Fruit fly (Drosophila melanogaster): ENCODE measurements around the gene Gr77a.

Gr77a gene

DNA sequence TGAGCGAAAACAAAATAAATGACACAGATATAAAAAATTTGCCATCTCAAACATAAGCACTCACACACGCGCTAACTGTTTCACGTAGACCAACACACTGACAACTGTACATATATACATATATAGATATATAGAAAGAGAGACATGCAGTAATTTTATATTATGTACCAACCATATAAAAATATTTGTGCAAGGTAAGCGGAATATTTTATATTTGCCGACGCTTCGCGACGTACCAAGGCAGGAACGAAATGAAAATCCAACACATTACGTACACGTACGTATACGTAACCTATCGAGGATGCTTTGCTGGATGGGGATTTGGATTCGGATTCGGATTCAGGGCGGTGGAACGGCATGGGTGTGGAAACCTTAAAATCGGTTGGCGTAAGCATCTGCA lies 9.3 kb upstream of the Gr77a start:
- TF ChIP-seq tj (GFP tag; optimal IDR thresholded peaks at IDR 0.05) (peak; percentile 91), bab1 (GFP tag; optimal IDR thresholded peaks at IDR 0.05) (no peak)

DNA sequence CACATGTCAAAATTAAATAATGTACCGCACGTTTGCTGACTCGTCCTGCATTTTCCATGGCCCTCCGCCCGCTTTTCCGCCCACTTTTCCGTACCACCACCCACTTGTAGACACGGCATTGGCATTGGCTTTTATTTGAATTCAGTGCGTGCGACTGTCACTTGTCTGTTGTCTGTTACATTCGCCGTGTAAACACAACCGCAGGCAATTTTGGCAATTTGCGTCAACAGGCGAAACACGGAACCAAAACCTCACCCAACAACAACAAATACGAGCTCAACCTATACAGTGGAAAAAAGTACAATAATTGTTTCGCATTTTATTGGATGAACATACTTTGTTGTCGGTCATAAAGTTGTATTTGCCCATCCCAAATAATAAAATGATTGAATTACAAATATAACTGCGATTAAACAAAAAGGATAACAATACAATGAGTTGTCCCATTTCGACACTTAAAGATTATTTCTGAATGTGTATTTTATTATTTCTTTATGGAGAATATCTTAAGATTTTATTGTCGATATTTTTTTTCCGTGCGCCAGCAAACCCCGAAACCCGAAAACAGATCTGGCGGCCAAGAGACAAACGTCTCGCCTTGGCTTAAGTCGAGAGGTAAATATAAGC lies 8.2 kb upstream of the Gr77a start:
- TF ChIP-seq Clk (GFP tag; optimal IDR thresholded peaks at IDR 0.05) (no peak), toe (GFP tag; optimal IDR thresholded peaks at IDR 0.05) (no peak), tj (GFP tag; optimal IDR thresholded peaks at IDR 0.05) (no peak), kay (GFP tag; ENCODE audit: borderline replicate concordance) (no peak), CG7045 (GFP tag; optimal IDR thresholded peaks at IDR 0.05) (no peak), ovo (GFP tag; optimal IDR thresholded peaks at IDR 0.05) (no peak), pad (GFP tag; optimal IDR thresholded peaks at IDR 0.05) (no peak)

DNA sequence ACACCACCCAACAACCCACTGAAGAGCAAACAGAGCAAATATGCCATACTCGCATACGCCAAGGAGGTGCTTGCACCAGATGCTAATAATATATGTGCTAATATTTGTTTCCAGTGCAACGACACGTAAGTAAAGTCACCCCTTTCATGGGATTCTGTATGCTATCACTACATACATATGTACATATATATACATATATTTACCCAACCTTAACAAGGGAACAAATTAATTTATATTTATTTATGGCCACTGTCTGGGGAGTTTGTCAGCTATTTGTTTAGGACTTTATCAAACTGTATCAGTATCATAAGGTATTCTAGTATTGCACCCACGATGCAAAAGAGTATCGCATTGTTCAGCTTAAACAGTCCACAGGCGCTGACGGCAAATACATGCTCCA lies 1.9 kb downstream of the Gr77a start:
- TF ChIP-seq CG5204 (GFP tag; optimal IDR thresholded peaks at IDR 0.05) (no peak), CG7045 (GFP tag; optimal IDR thresholded peaks at IDR 0.05) (no peak), Clk (GFP tag; optimal IDR thresholded peaks at IDR 0.05) (no peak), Hr96 (GFP tag; optimal IDR thresholded peaks at IDR 0.05) (no peak), cic (GFP tag; optimal IDR thresholded peaks at IDR 0.05) (no peak), CG11617 (GFP tag; optimal IDR thresholded peaks at IDR 0.05) (no peak), cnc (optimal IDR thresholded peaks at IDR 0.05) (no peak), Mnt (GFP tag; optimal IDR thresholded peaks at IDR 0.05) (no peak), CG1620 (GFP tag; optimal IDR thresholded peaks at IDR 0.05) (no peak), pad (GFP tag; optimal IDR thresholded peaks at IDR 0.05) (no peak), bab1 (GFP tag; optimal IDR thresholded peaks at IDR 0.05) (no peak), toe (GFP tag; optimal IDR thresholded peaks at IDR 0.05) (no peak), tj (GFP tag; optimal IDR thresholded peaks at IDR 0.05) (no peak), CG14711 (tag; optimal IDR thresholded peaks at IDR 0.05) (no peak), CG12768 (GFP tag; optimal IDR thresholded peaks at IDR 0.05) (no peak), CG7101 (tag; optimal IDR thresholded peaks at IDR 0.05) (no peak)

DNA sequence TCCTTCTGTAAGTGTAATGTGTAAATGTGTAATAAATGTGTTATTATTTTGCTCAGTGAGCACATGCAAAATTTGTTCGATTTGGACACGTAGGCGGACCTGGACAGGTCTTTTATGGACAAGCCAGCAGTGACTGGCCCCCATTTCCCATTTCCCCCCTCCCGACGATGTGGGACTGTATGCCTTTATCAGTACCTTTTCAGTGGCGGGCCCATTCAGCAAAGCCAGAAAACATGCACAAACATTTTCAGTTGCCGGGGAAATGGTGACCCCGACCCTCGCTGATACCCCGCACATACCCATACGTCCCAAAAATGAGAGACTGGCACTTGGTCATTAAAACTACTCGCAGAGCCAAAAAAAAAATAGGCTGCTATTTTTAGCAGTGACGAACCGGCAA lies 3.0 kb downstream of the Gr77a start:
- TF ChIP-seq tj (GFP tag; optimal IDR thresholded peaks at IDR 0.05) (no peak), kay (GFP tag; ENCODE audit: borderline replicate concordance) (peak; percentile 65)

DNA sequence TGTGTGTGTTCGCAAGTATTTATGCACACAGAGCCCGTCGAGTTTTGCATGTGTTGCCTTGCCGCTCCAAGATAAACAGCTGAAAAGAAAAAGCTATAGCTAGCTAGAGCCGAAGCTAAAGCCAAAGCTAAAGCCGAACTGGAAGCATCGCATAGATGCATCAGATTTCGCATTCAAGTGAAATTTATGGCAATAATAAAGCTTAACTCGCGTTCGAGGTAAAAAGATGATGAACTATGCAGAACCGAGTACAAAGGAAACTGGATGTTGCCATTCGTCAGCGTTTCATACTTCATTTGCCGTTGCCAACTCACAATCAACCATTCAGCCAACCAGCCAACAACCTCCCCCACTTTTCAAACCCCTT lies 5.0 kb downstream of the Gr77a start:
- TF ChIP-seq CG5204 (GFP tag; optimal IDR thresholded peaks at IDR 0.05) (no peak), CG7101 (tag; optimal IDR thresholded peaks at IDR 0.05) (no peak), tj (GFP tag; optimal IDR thresholded peaks at IDR 0.05) (peak; percentile 94), CG11617 (GFP tag; optimal IDR thresholded peaks at IDR 0.05) (no peak), Hr96 (GFP tag; optimal IDR thresholded peaks at IDR 0.05) (no peak), Clk (GFP tag; optimal IDR thresholded peaks at IDR 0.05) (no peak), bab1 (GFP tag; optimal IDR thresholded peaks at IDR 0.05) (no peak), CG12768 (GFP tag; optimal IDR thresholded peaks at IDR 0.05) (no peak)

DNA sequence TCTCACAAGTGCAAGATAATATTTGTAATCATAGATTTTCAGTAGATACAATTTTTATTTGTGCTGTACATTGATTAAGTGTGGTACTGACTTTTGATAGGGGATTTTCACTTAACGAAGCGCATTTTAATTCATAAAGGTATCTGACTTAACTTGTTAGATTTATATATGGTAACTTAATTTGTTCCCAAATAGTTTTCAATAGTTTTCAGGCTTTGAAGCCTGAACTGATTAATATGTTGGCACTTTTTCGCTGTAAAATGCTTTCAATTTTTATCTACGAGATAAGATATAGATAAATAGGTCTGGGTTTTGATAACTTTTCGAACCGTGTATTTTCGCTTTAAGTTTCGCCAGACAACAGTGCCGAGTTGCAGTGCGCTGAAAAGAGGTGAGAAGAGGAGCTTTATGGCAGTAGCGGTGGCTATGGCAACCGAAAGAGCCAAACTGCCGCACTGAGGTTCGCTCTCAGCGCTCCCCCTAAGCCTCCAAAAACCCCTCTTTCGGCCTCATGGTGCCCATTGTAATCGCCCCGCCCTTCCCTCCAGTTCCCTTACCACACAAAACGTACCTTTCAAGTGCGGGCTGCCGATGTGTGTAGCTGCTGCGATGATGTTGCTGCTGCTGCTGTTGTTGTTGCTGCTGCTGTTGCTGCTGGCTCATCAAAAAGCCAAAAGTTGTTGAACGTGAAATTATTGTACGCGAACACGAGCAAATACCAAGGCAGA lies 5.5 kb downstream of the Gr77a start:
- peak; percentile 98 for TF ChIP-seq tj (GFP tag; optimal IDR thresholded peaks at IDR 0.05)
- no peak for TF ChIP-seq pad (GFP tag; optimal IDR thresholded peaks at IDR 0.05)

DNA sequence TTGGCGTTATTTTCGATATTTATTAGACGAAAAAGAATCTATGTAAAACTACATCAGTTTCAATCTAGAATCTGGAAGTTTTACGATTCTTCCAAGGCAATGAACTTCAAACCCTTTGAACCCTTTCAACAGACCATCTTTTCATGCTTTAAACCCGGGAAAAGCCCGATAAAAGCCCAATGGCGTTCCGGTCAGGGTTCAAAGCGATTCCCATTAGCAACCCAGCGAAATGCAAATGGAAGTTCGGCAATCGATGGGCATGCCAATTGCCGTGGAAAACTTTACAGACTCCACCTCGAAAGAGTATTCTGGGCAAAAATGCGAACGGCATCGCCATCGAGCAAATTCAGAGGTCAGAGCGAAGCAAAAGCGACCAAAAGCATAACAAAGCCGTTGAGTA lies 6.7 kb downstream of the Gr77a start:
- TF ChIP-seq Hr96 (GFP tag; optimal IDR thresholded peaks at IDR 0.05) (no peak), tj (GFP tag; optimal IDR thresholded peaks at IDR 0.05) (peak; percentile 37)

DNA sequence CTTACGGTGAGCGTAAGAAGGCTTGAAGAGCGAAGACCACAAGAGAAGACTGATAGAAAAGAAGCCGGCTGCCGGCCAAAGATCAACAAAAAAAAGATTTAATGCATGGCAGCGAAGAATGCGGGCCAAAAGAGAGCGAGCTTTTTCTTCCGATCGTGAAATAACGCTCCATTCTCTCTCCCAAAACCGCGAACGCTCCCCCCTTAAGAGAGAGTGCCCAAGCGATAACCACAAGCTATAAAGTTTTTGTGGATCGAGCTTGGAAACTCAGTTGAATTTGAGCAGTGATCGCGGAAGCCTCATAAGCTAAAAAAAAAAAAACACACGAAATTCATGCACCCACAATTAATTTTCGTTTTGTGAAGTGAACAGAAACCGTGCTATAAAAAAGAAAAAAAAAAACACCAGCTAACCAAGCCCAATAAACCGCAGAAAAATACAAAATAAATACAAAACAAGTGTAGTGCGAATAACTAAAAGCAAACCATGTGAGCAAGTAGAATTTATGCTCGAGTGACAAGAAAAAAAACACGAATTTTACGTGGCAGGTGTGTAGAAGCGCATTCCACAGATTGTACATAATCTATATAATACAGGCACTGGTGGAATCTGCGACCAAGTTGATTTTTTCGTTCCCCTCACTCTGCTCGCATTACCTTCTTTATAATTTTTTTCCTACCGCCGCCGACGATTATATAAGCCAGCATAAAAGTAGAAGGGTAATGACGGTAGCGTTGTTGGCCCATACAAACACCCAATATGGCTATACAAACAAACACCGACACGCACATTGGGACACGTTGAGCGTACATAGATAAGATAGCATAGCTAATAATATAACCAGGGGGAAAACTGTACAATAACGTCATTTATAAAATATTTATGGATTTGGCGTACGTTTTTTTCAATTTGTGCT lies 8.6 kb downstream of the Gr77a start, which contains the start of gene CG13252:
TSS of gene CG13252 (plus strand) at position 269 of the 916 bp plus-strand sequence.
- TF ChIP-seq tj (GFP tag; optimal IDR thresholded peaks at IDR 0.05) (peak; percentile 32), CG7045 (GFP tag; optimal IDR thresholded peaks at IDR 0.05) (no peak), CG12768 (GFP tag; optimal IDR thresholded peaks at IDR 0.05) (peak; percentile 48), toe (GFP tag; optimal IDR thresholded peaks at IDR 0.05) (peak; percentile 27), kay (GFP tag; ENCODE audit: borderline replicate concordance) (peak; percentile 48), CG7101 (tag; optimal IDR thresholded peaks at IDR 0.05) (no peak), CG33017 (tag; optimal IDR thresholded peaks at IDR 0.05) (peak; percentile 4), bab1 (GFP tag; optimal IDR thresholded peaks at IDR 0.05) (peak; percentile 1), Crg-1 (GFP tag; optimal IDR thresholded peaks at IDR 0.05) (no peak), pad (GFP tag; optimal IDR thresholded peaks at IDR 0.05) (no peak), CG14711 (tag; optimal IDR thresholded peaks at IDR 0.05) (no peak), Mnt (GFP tag; optimal IDR thresholded peaks at IDR 0.05) (peak; percentile 27), CG11617 (GFP tag; optimal IDR thresholded peaks at IDR 0.05) (no peak), CG5204 (GFP tag; optimal IDR thresholded peaks at IDR 0.05) (no peak), Clk (GFP tag; optimal IDR thresholded peaks at IDR 0.05) (no peak), cnc (optimal IDR thresholded peaks at IDR 0.05) (no peak), cic (GFP tag; optimal IDR thresholded peaks at IDR 0.05) (no peak), Hr96 (GFP tag; optimal IDR thresholded peaks at IDR 0.05) (no peak), ovo (GFP tag; optimal IDR thresholded peaks at IDR 0.05) (no peak), CG1620 (GFP tag; optimal IDR thresholded peaks at IDR 0.05) (no peak)

Data from whole organism, adult.